Worm (Caenorhabditis elegans): Measurements from ENCODE around the gene Y38E10A.35.

ce11 chrII:12535297-12535803 is 37.3 kb downstream of the Y38E10A.35 start, which contains the start of gene nimk-1:
- TF ChIP-seq elt-2 (tag; optimal IDR thresholded peaks at IDR 0.05), result no peak
- no peak for TF ChIP-seq ztf-4 (tag; optimal IDR thresholded peaks at IDR 0.05)
- TF ChIP-seq jun-1 (tag; optimal IDR thresholded peaks at IDR 0.05), result no peak
- TF ChIP-seq lin-14 (GFP tag; optimal IDR thresholded peaks at IDR 0.05), result no peak
- no peak for TF ChIP-seq nhr-237 (tag; optimal IDR thresholded peaks at IDR 0.05)
- TF ChIP-seq lin-13 (GFP tag; optimal IDR thresholded peaks at IDR 0.05), result no peak
- TF ChIP-seq nhr-12 (tag; optimal IDR thresholded peaks at IDR 0.05), result no peak
- TF ChIP-seq fos-1 (tag; optimal IDR thresholded peaks at IDR 0.05), result no peak
- TF ChIP-seq tbx-2 (tag; optimal IDR thresholded peaks at IDR 0.05), result no peak
